Fruit fly (Drosophila melanogaster): Measurements from ENCODE around the gene CG15820.

Gene CG15820

DNA sequence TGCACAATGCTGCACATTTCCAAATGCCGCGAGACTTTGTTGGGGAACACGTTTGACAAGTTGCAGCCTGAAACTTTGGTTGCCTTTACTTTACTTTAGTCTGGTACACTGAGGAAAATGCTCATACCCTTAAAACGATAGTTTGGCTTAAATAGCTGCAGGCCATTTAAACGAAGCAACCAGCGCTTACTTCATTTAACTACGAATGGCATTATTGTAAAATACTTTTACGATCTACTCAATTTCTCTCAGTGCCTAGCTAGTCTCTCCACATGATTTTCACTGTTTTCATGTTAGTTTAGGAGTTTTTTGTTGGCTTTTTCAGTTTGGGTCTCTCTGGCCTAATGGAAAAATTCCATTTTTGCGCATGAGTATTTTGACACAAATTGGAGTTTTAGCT is 12.1 kb downstream of the CG15820 start (continued):
- TF ChIP-seq CG7928 (GFP tag; optimal IDR thresholded peaks at IDR 0.05) (no peak), CG3065 (GFP tag; optimal IDR thresholded peaks at IDR 0.05) (no peak), ssp (GFP tag; IDR thresholded peaks at IDR 0.05) (peak; percentile 70), Dfd (GFP tag; optimal IDR thresholded peaks at IDR 0.05) (no peak), CG11456 (GFP tag; IDR thresholded peaks at IDR 0.05) (peak; percentile 84), TFAM (GFP tag; optimal IDR thresholded peaks at IDR 0.05) (no peak), CG13287 (GFP tag; IDR thresholded peaks at IDR 0.05; ENCODE audit: partially characterized antibody) (no peak), tna (GFP tag; IDR thresholded peaks at IDR 0.05; ENCODE audit: partially characterized antibody) (no peak), Fer3 (tag; optimal IDR thresholded peaks at IDR 0.05) (peak; percentile 29), crp (GFP tag; optimal IDR thresholded peaks at IDR 0.05) (no peak), emc (GFP tag; optimal IDR thresholded peaks at IDR 0.05) (no peak), MBD-R2 (GFP tag; IDR thresholded peaks at IDR 0.05) (no peak; the same call in 1 of the 2 replicates), ac (GFP tag; optimal IDR thresholded peaks at IDR 0.05) (no peak), Neu2 (GFP tag; optimal IDR thresholded peaks at IDR 0.05; ENCODE audit: borderline replicate concordance) (no peak), CG3726 (GFP tag; IDR thresholded peaks at IDR 0.05) (peak; percentile 83; the same call in 2 of the 3 replicates), CG8765 (GFP tag; IDR thresholded peaks at IDR 0.05) (peak; percentile 29; the same call in 1 of the 2 replicates), dati (GFP tag; IDR thresholded peaks at IDR 0.05) (peak; percentile 78), dysf (GFP tag; IDR thresholded peaks at IDR 0.05) (peak; percentile 85), Hey (tag; optimal IDR thresholded peaks at IDR 0.05) (no peak), jumu (GFP tag; optimal IDR thresholded peaks at IDR 0.05) (peak; percentile 76), kni (GFP tag; optimal IDR thresholded peaks at IDR 0.05) (peak; percentile 30), Deaf1 (tag; optimal IDR thresholded peaks at IDR 0.05) (peak; percentile 25), Meics (GFP tag; optimal IDR thresholded peaks at IDR 0.05) (peak; percentile 44), chn (GFP tag; optimal IDR thresholded peaks at IDR 0.05) (peak; percentile 53), Side (GFP tag; optimal IDR thresholded peaks at IDR 0.05) (peak; percentile 69), Rx (GFP tag; IDR thresholded peaks at IDR 0.05) (peak; percentile 86), CG8388 (GFP tag; optimal IDR thresholded peaks at IDR 0.05) (peak; percentile 67), CG1529 (GFP tag; optimal IDR thresholded peaks at IDR 0.05) (peak; percentile 80), CG18619 (GFP tag; optimal IDR thresholded peaks at IDR 0.05) (peak; percentile 28), CG17829 (tag; optimal IDR thresholded peaks at IDR 0.05) (peak; percentile 87), wek (GFP tag; optimal IDR thresholded peaks at IDR 0.05) (no peak), Bdp1 (GFP tag; optimal IDR thresholded peaks at IDR 0.05) (peak; percentile 9), HLH4C (GFP tag; IDR thresholded peaks at IDR 0.05; ENCODE audit: partially characterized antibody) (no peak), B-H2 (GFP tag; optimal IDR thresholded peaks at IDR 0.05) (no peak), vvl (GFP tag; IDR thresholded peaks at IDR 0.05) (peak; percentile 93), Fer2 (tag; optimal IDR thresholded peaks at IDR 0.05) (no peak), CG31441 (GFP tag; IDR thresholded peaks at IDR 0.05) (peak; percentile 85), Spps (tag; optimal IDR thresholded peaks at IDR 0.05) (peak; percentile 69), crc (GFP tag; optimal IDR thresholded peaks at IDR 0.05) (peak; percentile 59), Awh (GFP tag; IDR thresholded peaks at IDR 0.05) (peak; percentile 90), grau (tag; optimal IDR thresholded peaks at IDR 0.05) (peak; percentile 53), lola (GFP tag; optimal IDR thresholded peaks at IDR 0.05) (peak in 1 of 3 experiments; percentile 58), Nf-YA (GFP tag; IDR thresholded peaks at IDR 0.05) (peak; percentile 65), pzg (GFP tag; optimal IDR thresholded peaks at IDR 0.05) (no peak), fd102C (GFP tag; optimal IDR thresholded peaks at IDR 0.05) (no peak), CG11247 (GFP tag; IDR thresholded peaks at IDR 0.05) (peak; percentile 71), sima (GFP tag; optimal IDR thresholded peaks at IDR 0.05) (no peak), sqz (GFP tag; optimal IDR thresholded peaks at IDR 0.05) (peak; percentile 68), CG17186 (GFP tag; optimal IDR thresholded peaks at IDR 0.05) (peak; percentile 25), CG6765 (GFP tag; optimal IDR thresholded peaks at IDR 0.05) (peak; percentile 43), kah (GFP tag; optimal IDR thresholded peaks at IDR 0.05) (peak; percentile 72)

Measured in whole organism, embryonic.